Worm (Caenorhabditis elegans): ENCODE measurements around the gene ubc-1.

DNA sequence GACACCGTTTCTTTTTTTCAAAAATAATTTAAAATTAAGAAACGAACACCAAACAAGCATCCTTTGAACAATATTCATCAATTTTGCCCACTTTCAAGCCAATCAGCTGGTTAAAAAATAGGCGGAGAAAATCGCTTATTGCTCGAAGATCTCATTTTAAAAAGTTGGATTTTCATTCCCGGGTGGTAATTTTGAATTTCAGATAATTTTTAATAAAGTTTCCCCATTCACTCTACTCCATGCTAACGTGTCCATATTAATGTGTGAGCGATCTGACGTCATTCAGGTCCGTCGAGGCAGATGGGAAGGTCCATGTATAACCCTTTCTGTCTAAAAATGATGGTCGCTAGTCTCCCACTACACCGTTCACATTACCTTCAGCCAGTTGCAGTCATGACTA, 34.3 kb upstream of the ubc-1 start, which contains the start of gene fbxb-55:
- no peak for TF ChIP-seq ref-1 (GFP tag; conservative IDR thresholded peaks at IDR 0.05)
- no peak for TF ChIP-seq T22C8.4 (GFP tag; IDR thresholded peaks at IDR 0.05)
- TF ChIP-seq ztf-29 (GFP tag; IDR thresholded peaks at IDR 0.05), result no peak
- TF ChIP-seq flt-1 (GFP tag; IDR thresholded peaks at IDR 0.05), result no peak
- TF ChIP-seq tab-1 (GFP tag; IDR thresholded peaks at IDR 0.05), result no peak
- TF ChIP-seq med-1 (GFP tag; optimal IDR thresholded peaks at IDR 0.05; ENCODE audit: insufficient read depth), result no peak
